Worm (Caenorhabditis elegans): ENCODE results near the gene unc-46.

- TF ChIP-seq xbp-1 (tag; optimal IDR thresholded peaks at IDR 0.05) (no peak), nhr-237 (tag; optimal IDR thresholded peaks at IDR 0.05) (no peak), isw-1 (GFP tag; IDR thresholded peaks at IDR 0.05) (no peak), C16A3.4 (tag; optimal IDR thresholded peaks at IDR 0.05) (no peak), unc-62 (GFP tag; optimal IDR thresholded peaks at IDR 0.05) (no peak), ces-1 (GFP tag; optimal IDR thresholded peaks at IDR 0.05) (no peak), mdl-1 (tag; optimal IDR thresholded peaks at IDR 0.05) (no peak), pax-3 (tag; optimal IDR thresholded peaks at IDR 0.05) (no peak), nhr-85 (tag) (peak; percentile 4), mef-2 (tag; optimal IDR thresholded peaks at IDR 0.05) (no peak), ceh-63 (GFP tag; optimal IDR thresholded peaks at IDR 0.05) (no peak), snpc-4 (tag; optimal IDR thresholded peaks at IDR 0.05) (no peak), ama-1 (optimal IDR thresholded peaks at IDR 0.05) (no peak)
These were observed 26.7 kb downstream of the unc-46 start, which contains the start of gene Y58A7A.2 for ce11 chrV:5072082-5072481.

Measured in whole organism, L1 larva.